Worm (Caenorhabditis elegans): ENCODE results near the gene F53A9.8.
A peak's percentile ranks its signal among the peaks of the same experiment; 100 is the strongest.
"Not testable (repeated sequence)": the region's sequence is repeated elsewhere in the genome, so short reads cannot be mapped to it uniquely, and the experiment has no call there.

The F53A9.8 gene

DNA sequence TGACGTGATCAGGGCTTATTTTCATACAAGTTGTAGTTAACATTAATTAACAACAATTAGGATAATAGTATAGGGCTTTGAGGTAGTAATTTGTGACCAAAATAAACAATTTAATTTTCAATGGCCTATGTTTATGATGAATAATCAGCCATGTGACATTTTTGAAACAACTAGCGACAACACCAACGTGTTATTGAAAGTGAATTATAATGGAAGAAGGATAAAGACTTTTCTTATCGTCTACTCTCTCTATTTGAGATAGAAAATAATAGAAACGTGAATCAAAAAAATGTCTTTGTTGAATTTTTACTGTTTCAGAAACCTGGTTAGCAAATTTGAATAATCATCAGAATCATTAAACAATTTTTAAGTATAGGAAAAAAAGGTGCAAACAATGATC lies 19.1 kb upstream of the F53A9.8 start:
- no peak for TF ChIP-seq hlh-6 (tag; optimal IDR thresholded peaks at IDR 0.05)

- TF ChIP-seq odd-2 (tag; optimal IDR thresholded peaks at IDR 0.05) (no peak), unc-55 (GFP tag; optimal IDR thresholded peaks at IDR 0.05) (peak; percentile 87), sdc-2 (tag; optimal IDR thresholded peaks at IDR 0.05) (peak; percentile 60), fax-1 (tag; optimal IDR thresholded peaks at IDR 0.05) (no peak), ceh-34 (tag; optimal IDR thresholded peaks at IDR 0.05) (peak; percentile 8), nfya-1 (tag; optimal IDR thresholded peaks at IDR 0.05) (peak; percentile 55), C38D4.7 (GFP tag; optimal IDR thresholded peaks at IDR 0.05) (no peak), elt-2 (tag; optimal IDR thresholded peaks at IDR 0.05) (peak; percentile 7), pha-4 (tag; optimal IDR thresholded peaks at IDR 0.05) (peak; percentile 22), ceh-31 (tag; optimal IDR thresholded peaks at IDR 0.05) (peak; percentile 50), ref-2 (tag; optimal IDR thresholded peaks at IDR 0.05) (peak; percentile 60), K02D7.2 (tag; optimal IDR thresholded peaks at IDR 0.05) (no peak), unc-86 (tag; optimal IDR thresholded peaks at IDR 0.05) (peak; percentile 53), hlh-30 (tag; optimal IDR thresholded peaks at IDR 0.05; ENCODE audit: insufficient read depth) (peak; percentile 84), unc-42 (tag; optimal IDR thresholded peaks at IDR 0.05) (peak; percentile 2)
Measured at ce11 chrX:8736965-8737464, 18.3 kb upstream of the F53A9.8 start, which contains the start of gene M02D8.3. TSS of gene M02D8.3 (minus strand) at chrX:8737015.

DNA sequence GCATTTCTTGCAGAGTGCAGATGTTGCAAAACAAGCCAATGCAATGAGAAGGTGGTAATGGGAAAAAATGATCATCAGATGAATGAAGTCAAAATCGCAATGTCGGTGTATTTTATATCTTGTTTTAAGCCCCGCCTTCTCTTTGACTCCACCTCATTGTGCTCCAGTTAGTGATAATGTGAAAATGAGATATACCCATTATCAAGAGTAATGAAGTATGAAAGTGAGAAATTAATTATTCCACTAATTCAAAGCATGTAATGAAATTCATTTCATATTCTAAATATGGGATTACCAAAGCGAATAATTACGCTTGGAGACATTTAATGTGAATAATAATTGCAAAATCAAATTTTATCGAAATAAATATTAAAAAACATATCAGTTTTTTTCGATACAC lies 13.1 kb upstream of the F53A9.8 start, which contains the start of gene M02D8.6:
Gene M02D8.6, minus strand, starts transcription at position 101 of the 400 bp plus-strand sequence.
- not testable (repeated sequence) for TF ChIP-seq lim-6, Y22D7AL.16, lin-11 (tag; optimal IDR thresholded peaks at IDR 0.05)

- TF ChIP-seq sox-4 (tag; optimal IDR thresholded peaks at IDR 0.05) (no peak), ceh-18 (tag; optimal IDR thresholded peaks at IDR 0.05) (peak; percentile 13)
Measured at ce11 chrX:8727306-8727705, 8.6 kb upstream of the F53A9.8 start, which contains the start of gene EGAP4.1. TSS of gene EGAP4.1 (minus strand) at chrX:8727406.

ce11 chrX:8723840-8724239 lies 5.1 kb upstream of the F53A9.8 start:
- TF ChIP-seq tbx-7 (tag; optimal IDR thresholded peaks at IDR 0.05) (no peak), dmd-4 (tag; optimal IDR thresholded peaks at IDR 0.05; ENCODE audit: borderline replicate concordance) (no peak), unc-86 (tag; optimal IDR thresholded peaks at IDR 0.05) (no peak), gmeb-2 (tag; optimal IDR thresholded peaks at IDR 0.05) (no peak), ceh-18 (tag; optimal IDR thresholded peaks at IDR 0.05) (peak; percentile 97), unc-42 (tag; optimal IDR thresholded peaks at IDR 0.05) (no peak), ceh-19 (GFP tag; optimal IDR thresholded peaks at IDR 0.05) (no peak), ceh-6 (GFP tag; optimal IDR thresholded peaks at IDR 0.05) (no peak), fkh-6 (tag; optimal IDR thresholded peaks at IDR 0.05) (no peak), ceh-30 (tag; optimal IDR thresholded peaks at IDR 0.05) (no peak), unc-3 (GFP tag; conservative IDR thresholded peaks at IDR 0.05) (no peak), unc-3 (tag; optimal IDR thresholded peaks at IDR 0.05) (no peak), unc-55 (GFP tag; optimal IDR thresholded peaks at IDR 0.05) (no peak), che-1 (tag; optimal IDR thresholded peaks at IDR 0.05) (no peak), ceh-9 (tag; optimal IDR thresholded peaks at IDR 0.05) (no peak), pha-2 (tag; optimal IDR thresholded peaks at IDR 0.05) (no peak), pag-3 (tag; optimal IDR thresholded peaks at IDR 0.05; ENCODE audit: borderline replicate concordance) (no peak), lin-11 (tag; optimal IDR thresholded peaks at IDR 0.05) (no peak), C38D4.7 (GFP tag; optimal IDR thresholded peaks at IDR 0.05) (no peak), ahr-1 (tag; optimal IDR thresholded peaks at IDR 0.05) (no peak), hlh-6 (tag; optimal IDR thresholded peaks at IDR 0.05) (no peak), T23F11.4 (GFP tag; optimal IDR thresholded peaks at IDR 0.05) (no peak), ceh-45 (GFP tag; IDR thresholded peaks at IDR 0.05) (no peak), rnt-1 (tag; optimal IDR thresholded peaks at IDR 0.05) (peak; percentile 90), fax-1 (tag; optimal IDR thresholded peaks at IDR 0.05) (no peak), madf-2 (tag; optimal IDR thresholded peaks at IDR 0.05) (no peak), mec-3 (tag; optimal IDR thresholded peaks at IDR 0.05; ENCODE audit: borderline replicate concordance) (no peak), hlh-8 (tag; optimal IDR thresholded peaks at IDR 0.05) (peak; percentile 17), syd-9 (tag; optimal IDR thresholded peaks at IDR 0.05) (peak; percentile 2), K02D7.2 (tag; optimal IDR thresholded peaks at IDR 0.05) (no peak), npax-4 (tag; optimal IDR thresholded peaks at IDR 0.05) (no peak), odd-2 (tag; optimal IDR thresholded peaks at IDR 0.05) (no peak), hlh-15 (tag; optimal IDR thresholded peaks at IDR 0.05) (no peak)

Data from whole organism, late embryonic.